Fruit fly (Drosophila melanogaster): ENCODE results near the gene CG12316.

CG12316 gene

dm6 chr3L:15125077-15125652, 11.6 kb downstream of the CG12316 start, which contains the start of gene CG16959 (continued):
- no peak for TF ChIP-seq bigmax (GFP tag; optimal IDR thresholded peaks at IDR 0.05)
- no peak for TF ChIP-seq CG9932 (GFP tag; IDR thresholded peaks at IDR 0.05)
- TF ChIP-seq luna (GFP tag; optimal IDR thresholded peaks at IDR 0.05) = no peak
- TF ChIP-seq dmrt99B (tag; optimal IDR thresholded peaks at IDR 0.05) = no peak
- no peak for TF ChIP-seq ftz-f1 (GFP tag; optimal IDR thresholded peaks at IDR 0.05)
- TF ChIP-seq Hr3 (GFP tag; optimal IDR thresholded peaks at IDR 0.05) = no peak
- 0 out of 3 replicates have a peak, but pooled peaks have one; percentile 17 for TF ChIP-seq z (GFP tag; IDR thresholded peaks at IDR 0.05)
- no peak for TF ChIP-seq CG12219 (GFP tag; optimal IDR thresholded peaks at IDR 0.05)
- TF ChIP-seq CG13287 (GFP tag; IDR thresholded peaks at IDR 0.05; ENCODE audit: partially characterized antibody) = peak; percentile 50; the same call in 1 of the 2 replicates
- TF ChIP-seq CG15479 (GFP tag; optimal IDR thresholded peaks at IDR 0.05) = peak; percentile 55
- no peak for TF ChIP-seq maf-S (GFP tag; optimal IDR thresholded peaks at IDR 0.05)
- no peak for TF ChIP-seq ems (GFP tag; optimal IDR thresholded peaks at IDR 0.05)
- no peak for TF ChIP-seq mld (GFP tag; IDR thresholded peaks at IDR 0.05; ENCODE audit: partially characterized antibody)
- no peak for TF ChIP-seq CG16863 (GFP tag; optimal IDR thresholded peaks at IDR 0.05)
- peak; percentile 47; the same call in 1 of the 4 replicates for TF ChIP-seq Dll (GFP tag; IDR thresholded peaks at IDR 0.05; ENCODE audit: partially characterized antibody)
- peak; percentile 30; the same call in 1 of the 2 replicates for TF ChIP-seq amos (GFP tag; IDR thresholded peaks at IDR 0.05; ENCODE audit: partially characterized antibody)
- peak; percentile 42; the same call in 1 of the 3 replicates for TF ChIP-seq otp (GFP tag; IDR thresholded peaks at IDR 0.05)
- TF ChIP-seq disco-r (GFP tag; optimal IDR thresholded peaks at IDR 0.05) = no peak
- 0 out of 2 replicates have a peak, but pooled peaks have one; percentile 2 for TF ChIP-seq NFAT (GFP tag; IDR thresholded peaks at IDR 0.05)
- peak; percentile 91 for TF ChIP-seq kni (GFP tag; optimal IDR thresholded peaks at IDR 0.05)
- TF ChIP-seq ATbp (GFP tag; optimal IDR thresholded peaks at IDR 0.05) = no peak

dm6 chr3L:15123736-15124135, 13.0 kb downstream of the CG12316 start:
- no peak for TF ChIP-seq eyg (GFP tag; optimal IDR thresholded peaks at IDR 0.05)
- no peak for TF ChIP-seq CG31388 (GFP tag; optimal IDR thresholded peaks at IDR 0.05)
- no peak for TF ChIP-seq p53 (GFP tag; optimal IDR thresholded peaks at IDR 0.05)
- TF ChIP-seq Hmr (GFP tag; optimal IDR thresholded peaks at IDR 0.05) = no peak
- no peak for TF ChIP-seq Drgx (GFP tag; IDR thresholded peaks at IDR 0.05)
- no peak for TF ChIP-seq hbn (GFP tag; IDR thresholded peaks at IDR 0.05; ENCODE audit: partially characterized antibody)
- 0 out of 2 replicates have a peak, but pooled peaks have one; percentile 6 for TF ChIP-seq CG13287 (GFP tag; IDR thresholded peaks at IDR 0.05; ENCODE audit: partially characterized antibody)
- no peak for TF ChIP-seq ttk (GFP tag; IDR thresholded peaks at IDR 0.05)
- TF ChIP-seq CG14050 (GFP tag; IDR thresholded peaks at IDR 0.05) = no peak
- TF ChIP-seq Oli (tag; optimal IDR thresholded peaks at IDR 0.05) = no peak
- TF ChIP-seq CG1602 (GFP tag; optimal IDR thresholded peaks at IDR 0.05) = no peak
- no peak for TF ChIP-seq CG16813 (GFP tag; IDR thresholded peaks at IDR 0.05; ENCODE audit: partially characterized antibody)
- TF ChIP-seq CG18262 (tag; optimal IDR thresholded peaks at IDR 0.05) = no peak
- no peak for TF ChIP-seq Ada2b (GFP tag; IDR thresholded peaks at IDR 0.05)
- peak; percentile 82; the same call in 2 of the 3 replicates for TF ChIP-seq CG6175 (GFP tag; IDR thresholded peaks at IDR 0.05)
- no peak for TF ChIP-seq klu (GFP tag; IDR thresholded peaks at IDR 0.05)
- 0 out of 4 replicates have a peak, but pooled peaks have one; percentile 42 for TF ChIP-seq chinmo (GFP tag; IDR thresholded peaks at IDR 0.05; ENCODE audit: partially characterized antibody)

dm6 chr3L:15121272-15121671, 15.5 kb downstream of the CG12316 start, which contains the start of gene CG32847:
Gene CG32847, plus strand, starts transcription at chr3L:15121572.
- TF ChIP-seq CG3065 (GFP tag; optimal IDR thresholded peaks at IDR 0.05) (no peak), nau (GFP tag; optimal IDR thresholded peaks at IDR 0.05) (no peak)
